Worm (Caenorhabditis elegans) whole organism, mixed stage, embryonic: ENCODE measurements around the gene nex-3.
A peak's percentile ranks its signal among the peaks of the same experiment; 100 is the strongest.

Experiments
- M03D4.4 ChIP-seq: sonication (generic microtip); optimal IDR thresholded peaks from 2 replicates; lab custom pipeline; 2017; ENCODE audit warnings: mild to moderate bottlenecking, missing genetic modification characterization, missing compliant biosample characterization
- bed-3 ChIP-seq: fragments of 200-800 bp; sonication (Bioruptor generic); optimal IDR thresholded peaks from 3 replicates; lab custom pipeline; 2018; ENCODE audit warnings: mild to moderate bottlenecking, missing genetic modification characterization, moderate library complexity, missing compliant biosample characterization
- blmp-1 ChIP-seq: fragments of 150-350 bp; optimal IDR thresholded peaks from 2 replicates; lab custom pipeline; 2014; ENCODE audit warnings: missing biosample characterization, missing genetic modification characterization
- ceh-39 ChIP-seq: fragments of 150-350 bp; optimal IDR thresholded peaks from 2 replicates; lab custom pipeline; 2014; ENCODE audit warnings: missing biosample characterization, missing genetic modification characterization
- ceh-43 ChIP-seq: fragments of 200-800 bp; sonication (Bioruptor generic); optimal IDR thresholded peaks from 2 replicates; lab custom pipeline; 2018; ENCODE audit warnings: mild to moderate bottlenecking, missing genetic modification characterization, moderate library complexity, missing compliant biosample characterization
- ceh-83 ChIP-seq: fragments of 200-800 bp; sonication (Bioruptor generic); optimal IDR thresholded peaks from 2 replicates; lab custom pipeline; 2018; ENCODE audit warnings: mild to moderate bottlenecking, missing genetic modification characterization, missing compliant biosample characterization
- ces-1 ChIP-seq: fragments of 150-350 bp; optimal IDR thresholded peaks from 2 replicates; lab custom pipeline; 2014; ENCODE audit warnings: missing biosample characterization, missing genetic modification reagents, missing genetic modification characterization
- cnd-1 ChIP-seq: fragments of 200-800 bp; sonication (Bioruptor generic); optimal IDR thresholded peaks from 2 replicates; lab custom pipeline; 2018; ENCODE audit warnings: mild to moderate bottlenecking, missing genetic modification characterization, missing compliant biosample characterization
- drap-1 ChIP-seq: fragments of 200-800 bp; sonication (Bioruptor generic); optimal IDR thresholded peaks from 3 replicates; lab custom pipeline; 2018; ENCODE audit warnings: mild to moderate bottlenecking, missing genetic modification characterization, missing compliant biosample characterization
- elt-1 ChIP-seq: sonication (generic microtip); optimal IDR thresholded peaks from 2 replicates; lab custom pipeline; 2017; ENCODE audit warnings: missing genetic modification characterization, mild to moderate bottlenecking, missing compliant biosample characterization, antibody characterized with exemption, moderate library complexity, borderline replicate concordance; ENCODE audit not compliant: insufficient read depth
- elt-3 ChIP-seq: fragments of 150-350 bp; optimal IDR thresholded peaks from 2 replicates; lab custom pipeline; 2014; ENCODE audit warnings: missing biosample characterization, missing genetic modification characterization
- flh-1 ChIP-seq: fragments of 200-800 bp; sonication (Bioruptor generic); optimal IDR thresholded peaks from 2 replicates; lab custom pipeline; 2018; ENCODE audit warnings: mild to moderate bottlenecking, missing genetic modification characterization, moderate library complexity, missing compliant biosample characterization
- ham-2 ChIP-seq: fragments of 200-800 bp; sonication (Bioruptor generic); optimal IDR thresholded peaks from 2 replicates; lab custom pipeline; 2018; ENCODE audit warnings: mild to moderate bottlenecking, missing genetic modification characterization, missing compliant biosample characterization
- hlh-1 ChIP-seq: fragments of 150-350 bp; optimal IDR thresholded peaks from 2 replicates; lab custom pipeline; 2014; ENCODE audit warnings: missing biosample characterization, missing genetic modification reagents, missing genetic modification characterization
- lin-13 ChIP-seq: fragments of 150-350 bp; optimal IDR thresholded peaks from 2 replicates; lab custom pipeline; 2014; ENCODE audit warnings: missing biosample characterization, missing genetic modification characterization
- lin-32 ChIP-seq: fragments of 200-800 bp; sonication (Bioruptor generic); optimal IDR thresholded peaks from 2 replicates; lab custom pipeline; 2018; ENCODE audit warnings: mild to moderate bottlenecking, missing genetic modification characterization, missing compliant biosample characterization
- lsy-2 ChIP-seq: fragments of 150-350 bp; optimal IDR thresholded peaks from 2 replicates; lab custom pipeline; 2014; ENCODE audit warnings: missing biosample characterization, missing genetic modification characterization
- mab-5 ChIP-seq: fragments of 150-350 bp; optimal IDR thresholded peaks from 2 replicates; lab custom pipeline; 2014; ENCODE audit warnings: missing biosample characterization, missing genetic modification characterization
- mep-1 ChIP-seq: fragments of 150-350 bp; optimal IDR thresholded peaks from 2 replicates; lab custom pipeline; 2017; ENCODE audit warnings: missing biosample characterization, missing genetic modification reagents, missing genetic modification characterization, inconsistent platforms
- mls-2 ChIP-seq: sonication (generic microtip); optimal IDR thresholded peaks from 2 replicates; lab custom pipeline; 2016; ENCODE audit warnings: mild to moderate bottlenecking, missing genetic modification characterization, moderate library complexity, missing compliant biosample characterization
- nhr-12 ChIP-seq: fragments of 150-350 bp; optimal IDR thresholded peaks from 2 replicates; lab custom pipeline; 2014; ENCODE audit warnings: missing biosample characterization, missing genetic modification characterization
- nhr-2 ChIP-seq: fragments of 150-350 bp; optimal IDR thresholded peaks from 2 replicates; lab custom pipeline; 2014; ENCODE audit warnings: missing biosample characterization, missing genetic modification characterization
- nhr-237 ChIP-seq: fragments of 150-350 bp; optimal IDR thresholded peaks from 2 replicates; lab custom pipeline; 2014; ENCODE audit warnings: missing biosample characterization, missing genetic modification characterization
- nhr-28 ChIP-seq: fragments of 150-350 bp; optimal IDR thresholded peaks from 2 replicates; lab custom pipeline; 2014; ENCODE audit warnings: missing biosample characterization, missing genetic modification characterization
- nhr-76 ChIP-seq: sonication (generic microtip); optimal IDR thresholded peaks from 2 replicates; lab custom pipeline; 2017; ENCODE audit warnings: missing biosample characterization, missing genetic modification characterization
- pha-4 ChIP-seq: fragments of 150-350 bp; optimal IDR thresholded peaks from 2 replicates; lab custom pipeline; 2018; ENCODE audit warnings: missing biosample characterization, missing genetic modification reagents, missing genetic modification characterization
- sem-2 ChIP-seq: fragments of 200-800 bp; sonication (Bioruptor generic); optimal IDR thresholded peaks from 2 replicates; lab custom pipeline; 2018; ENCODE audit warnings: mild to moderate bottlenecking, missing genetic modification characterization, missing compliant biosample characterization
- snpc-4 ChIP-seq: fragments of 150-350 bp; optimal IDR thresholded peaks from 2 replicates; lab custom pipeline; 2014; ENCODE audit warnings: missing biosample characterization, missing genetic modification characterization
- sptf-1 ChIP-seq: sonication (generic microtip); optimal IDR thresholded peaks from 2 replicates; lab custom pipeline; 2017; ENCODE audit warnings: mild to moderate bottlenecking, missing genetic modification characterization, moderate library complexity, missing compliant biosample characterization
- tbx-8 ChIP-seq: fragments of 200-800 bp; sonication (Bioruptor generic); optimal IDR thresholded peaks from 2 replicates; lab custom pipeline; 2018; ENCODE audit warnings: mild to moderate bottlenecking, missing genetic modification characterization, moderate library complexity, missing compliant biosample characterization
- unc-120 ChIP-seq: sonication (generic microtip); optimal IDR thresholded peaks from 2 replicates; lab custom pipeline; 2017; ENCODE audit warnings: missing genetic modification characterization, missing compliant biosample characterization; ENCODE audit not compliant: poor library complexity, severe bottlenecking
- unc-39 ChIP-seq: fragments of 150-350 bp; optimal IDR thresholded peaks from 2 replicates; lab custom pipeline; 2014; ENCODE audit warnings: missing biosample characterization, missing genetic modification characterization
- unc-62 ChIP-seq: fragments of 150-350 bp; optimal IDR thresholded peaks from 2 replicates; lab custom pipeline; 2014; ENCODE audit warnings: missing biosample characterization, missing genetic modification reagents, missing genetic modification characterization
- zip-8 ChIP-seq: fragments of 150-350 bp; optimal IDR thresholded peaks from 2 replicates; lab custom pipeline; 2014; ENCODE audit warnings: missing biosample characterization, missing genetic modification characterization
- ztf-11 ChIP-seq: fragments of 150-350 bp; optimal IDR thresholded peaks from 2 replicates; lab custom pipeline; 2014; ENCODE audit warnings: missing biosample characterization, missing genetic modification characterization

Gene nex-3

ce11 chrIII:4468390-4468789 lies 26.5 kb downstream of the nex-3 start:
- TF ChIP-seq lin-32, result no peak
- TF ChIP-seq mep-1 (tag; lab: Kevin White, UChicago), result no peak
- TF ChIP-seq cnd-1 (tag; lab: Kevin White, UChicago), result no peak
- no peak for TF ChIP-seq flh-1 (GFP tag; lab: Kevin White, UChicago)
- no peak for TF ChIP-seq nhr-76 (tag; lab: Kevin White, UChicago)
- TF ChIP-seq mab-5 (tag; lab: Kevin White, UChicago), result no peak

ce11 chrIII:4468812-4469211 lies 26.9 kb downstream of the nex-3 start, which contains the start of gene mstr-2:
TSS of gene mstr-2 (plus strand) at chrIII:4469112.
- peak; percentile 25 for TF ChIP-seq nhr-2
- TF ChIP-seq mab-5 (tag; lab: Kevin White, UChicago), result no peak

- TF ChIP-seq pha-4 (peak; percentile 37), nhr-237 (tag; lab: Kevin White, UChicago) (no peak), tbx-8 (GFP tag; lab: Kevin White, UChicago) (peak; percentile 82), zip-8 (tag; lab: Kevin White, UChicago) (no peak), lin-32 (peak; percentile 83), hlh-1 (peak; percentile 20), lsy-2 (peak; percentile 45), ham-2 (GFP tag; lab: Kevin White, UChicago) (peak; percentile 78), ceh-39 (tag; lab: Kevin White, UChicago) (peak; percentile 52), nhr-12 (peak; percentile 54), cnd-1 (tag; lab: Kevin White, UChicago) (peak; percentile 95), nhr-76 (tag; lab: Kevin White, UChicago) (no peak), sem-2 (peak; percentile 90), unc-120 (peak; percentile 85), flh-1 (GFP tag; lab: Kevin White, UChicago) (peak; percentile 76), ztf-11 (tag; lab: Kevin White, UChicago) (peak; percentile 16), mep-1 (tag; lab: Kevin White, UChicago) (peak; percentile 73), nhr-28 (tag; lab: Kevin White, UChicago) (no peak), mab-5 (tag; lab: Kevin White, UChicago) (no peak), ceh-83 (GFP tag; lab: Kevin White, UChicago) (peak; percentile 97), elt-3 (no peak), ces-1 (GFP tag; lab: Kevin White, UChicago) (peak; percentile 17), elt-1 (tag; lab: Kevin White, UChicago) (no peak), mls-2 (tag; lab: Kevin White, UChicago) (peak; percentile 96), nhr-2 (peak; percentile 20), snpc-4 (tag; lab: Kevin White, UChicago) (no peak), drap-1 (GFP tag; lab: Kevin White, UChicago) (peak; percentile 90), sptf-1 (peak; percentile 96), ceh-43 (GFP tag; lab: Kevin White, UChicago) (peak; percentile 85), unc-62 (GFP tag; lab: Kevin White, UChicago) (peak; percentile 10), lin-13 (peak; percentile 30), unc-39 (peak; percentile 40), blmp-1 (tag; lab: Kevin White, UChicago) (no peak), bed-3 (GFP tag; lab: Kevin White, UChicago) (peak; percentile 81), M03D4.4 (tag; lab: Kevin White, UChicago) (peak; percentile 94)
These were observed 28.9 kb downstream of the nex-3 start for ce11 chrIII:4470793-4471192.

- TF ChIP-seq mep-1 (tag; lab: Kevin White, UChicago) (no peak), lsy-2 (no peak), sptf-1 (no peak), ztf-11 (tag; lab: Kevin White, UChicago) (no peak), nhr-76 (tag; lab: Kevin White, UChicago) (no peak), zip-8 (tag; lab: Kevin White, UChicago) (no peak), bed-3 (GFP tag; lab: Kevin White, UChicago) (no peak), tbx-8 (GFP tag; lab: Kevin White, UChicago) (no peak), lin-32 (no peak), flh-1 (GFP tag; lab: Kevin White, UChicago) (no peak), nhr-12 (no peak), nhr-2 (no peak), lin-13 (no peak), ceh-83 (GFP tag; lab: Kevin White, UChicago) (no peak), cnd-1 (tag; lab: Kevin White, UChicago) (no peak)
These were observed 33.0 kb downstream of the nex-3 start, which contains the start of gene ifet-1 for ce11 chrIII:4474908-4475307. TSS of gene ifet-1 (minus strand) at chrIII:4475150.
